Worm (Caenorhabditis elegans) whole organism, L2 larva: Measurements from ENCODE around the gene F49E2.2.

ENCODE experiments used
- C34F6.9 ChIP-seq: fragments of 150-350 bp; optimal IDR thresholded peaks from 2 replicates; lab custom pipeline; 2014; ENCODE audit warnings: missing biosample characterization, missing genetic modification characterization
- F13H6.1 ChIP-seq: sonication (generic microtip); optimal IDR thresholded peaks from 2 replicates; lab custom pipeline; 2016; ENCODE audit warnings: missing genetic modification characterization, missing compliant biosample characterization
- R02D3.7 ChIP-seq: fragments of 150-350 bp; optimal IDR thresholded peaks from 2 replicates; lab custom pipeline; 2014; ENCODE audit warnings: missing biosample characterization, missing genetic modification characterization
- Y55F3AM.14 ChIP-seq: fragments of 200-800 bp; sonication (Bioruptor generic); optimal IDR thresholded peaks from 2 replicates; lab custom pipeline; 2018; ENCODE audit warnings: mild to moderate bottlenecking, missing genetic modification characterization, missing compliant biosample characterization
- ZK546.5 ChIP-seq: sonication (generic microtip); optimal IDR thresholded peaks from 2 replicates; lab custom pipeline; 2017; ENCODE audit warnings: missing biosample characterization, missing genetic modification characterization
- alr-1 ChIP-seq: fragments of 150-350 bp; optimal IDR thresholded peaks from 2 replicates; lab custom pipeline; 2014; ENCODE audit warnings: missing biosample characterization, missing genetic modification characterization
- blmp-1 ChIP-seq: sonication (generic microtip); optimal IDR thresholded peaks from 2 replicates; lab custom pipeline; 2017; ENCODE audit warnings: missing genetic modification characterization, mild to moderate bottlenecking, missing compliant biosample characterization, antibody characterized with exemption, moderate library complexity; ENCODE audit not compliant: insufficient read depth
- ceh-16 ChIP-seq: fragments of 150-350 bp; optimal IDR thresholded peaks from 2 replicates; lab custom pipeline; 2014; ENCODE audit warnings: missing biosample characterization, missing genetic modification characterization
- ceh-82 ChIP-seq: fragments of 150-350 bp; optimal IDR thresholded peaks from 2 replicates; lab custom pipeline; 2014; ENCODE audit warnings: missing biosample characterization, missing genetic modification characterization
- crh-2 ChIP-seq: sonication (generic microtip); optimal IDR thresholded peaks from 2 replicates; lab custom pipeline; 2017; ENCODE audit warnings: missing biosample characterization, missing genetic modification characterization
- egl-27 ChIP-seq: sonication (generic microtip); optimal IDR thresholded peaks from 3 replicates; lab custom pipeline; 2017; ENCODE audit warnings: missing biosample characterization, missing genetic modification reagents, missing genetic modification characterization
- elt-1 ChIP-seq: fragments of 150-350 bp; optimal IDR thresholded peaks from 2 replicates; lab custom pipeline; 2014; ENCODE audit warnings: missing biosample characterization, missing genetic modification characterization
- lin-13 ChIP-seq: fragments of 150-350 bp; optimal IDR thresholded peaks from 2 replicates; lab custom pipeline; 2014; ENCODE audit warnings: missing biosample characterization, missing genetic modification reagents, missing genetic modification characterization
- lsy-2 ChIP-seq, 2 experiments: fragments of 150-350 bp in 1 of 2; sonication (generic microtip) in 1 of 2; optimal IDR thresholded peaks; 2 replicates each; lab custom pipeline; 2014 to 2017; ENCODE audit warnings: missing biosample characterization in 2 of 2, missing genetic modification characterization in 2 of 2
- mab-5 ChIP-seq: fragments of 150-350 bp; optimal IDR thresholded peaks from 2 replicates; lab custom pipeline; 2014; ENCODE audit warnings: missing biosample characterization, missing genetic modification characterization
- mbf-1 ChIP-seq: sonication (generic microtip); optimal IDR thresholded peaks from 2 replicates; lab custom pipeline; 2017; ENCODE audit warnings: missing biosample characterization, missing genetic modification characterization
- nhr-10 ChIP-seq: sonication (generic microtip); optimal IDR thresholded peaks from 2 replicates; lab custom pipeline; 2017; ENCODE audit warnings: missing biosample characterization, missing genetic modification characterization
- nhr-12 ChIP-seq: fragments of 150-350 bp; optimal IDR thresholded peaks from 2 replicates; lab custom pipeline; 2014; ENCODE audit warnings: missing biosample characterization, missing genetic modification characterization
- nhr-129 ChIP-seq: fragments of 150-350 bp; optimal IDR thresholded peaks from 2 replicates; lab custom pipeline; 2014; ENCODE audit warnings: missing biosample characterization, missing genetic modification characterization
- nhr-21 ChIP-seq: fragments of 150-350 bp; optimal IDR thresholded peaks from 2 replicates; lab custom pipeline; 2014; ENCODE audit warnings: missing biosample characterization, missing genetic modification characterization
- nhr-25 ChIP-seq: fragments of 150-350 bp; sonication (generic microtip); optimal IDR thresholded peaks from 3 replicates; lab custom pipeline; 2014; ENCODE audit warnings: missing biosample characterization, missing genetic modification characterization
- sem-4 ChIP-seq: fragments of 150-350 bp; optimal IDR thresholded peaks from 2 replicates; lab custom pipeline; 2014; ENCODE audit warnings: missing biosample characterization, missing genetic modification reagents, missing genetic modification characterization
- skn-1 ChIP-seq: sonication (generic microtip); optimal IDR thresholded peaks from 2 replicates; lab custom pipeline; 2017; ENCODE audit warnings: missing biosample characterization, missing genetic modification characterization
- sma-3 ChIP-seq: sonication (generic microtip); optimal IDR thresholded peaks from 2 replicates; lab custom pipeline; 2016; ENCODE audit warnings: missing genetic modification reagents, missing genetic modification characterization, missing compliant biosample characterization
- sma-9 ChIP-seq, 2 experiments: fragments of 150-350 bp in 1 of 2; sonication (generic microtip) in 1 of 2; optimal IDR thresholded peaks; 2 replicates each; lab custom pipeline; 2014 to 2016; ENCODE audit warnings: missing genetic modification characterization in 2 of 2, mild to moderate bottlenecking in 1 of 2, missing biosample characterization in 1 of 2, missing compliant biosample characterization in 1 of 2, missing genetic modification reagents in 1 of 2, moderate library complexity in 1 of 2
- snpc-4 ChIP-seq: fragments of 150-350 bp; optimal IDR thresholded peaks from 2 replicates; lab custom pipeline; 2014; ENCODE audit warnings: missing biosample characterization, missing genetic modification characterization
- unc-55 ChIP-seq: fragments of 150-350 bp; sonication (generic microtip); optimal IDR thresholded peaks from 3 replicates; lab custom pipeline; 2014; ENCODE audit warnings: missing biosample characterization, missing genetic modification reagents, missing genetic modification characterization
- unc-62 ChIP-seq: fragments of 150-350 bp; optimal IDR thresholded peaks from 2 replicates; lab custom pipeline; 2014; ENCODE audit warnings: missing biosample characterization, missing genetic modification reagents, missing genetic modification characterization
- zag-1 ChIP-seq: fragments of 150-350 bp; optimal IDR thresholded peaks from 2 replicates; lab custom pipeline; 2014; ENCODE audit warnings: missing biosample characterization, missing genetic modification characterization
- ztf-11 ChIP-seq: sonication (generic microtip); optimal IDR thresholded peaks from 2 replicates; lab custom pipeline; 2017; ENCODE audit warnings: missing biosample characterization, missing genetic modification characterization
- ztf-4 ChIP-seq: fragments of 150-350 bp; optimal IDR thresholded peaks from 2 replicates; lab custom pipeline; 2014; ENCODE audit warnings: missing biosample characterization, missing genetic modification characterization

F49E2.2 gene

DNA sequence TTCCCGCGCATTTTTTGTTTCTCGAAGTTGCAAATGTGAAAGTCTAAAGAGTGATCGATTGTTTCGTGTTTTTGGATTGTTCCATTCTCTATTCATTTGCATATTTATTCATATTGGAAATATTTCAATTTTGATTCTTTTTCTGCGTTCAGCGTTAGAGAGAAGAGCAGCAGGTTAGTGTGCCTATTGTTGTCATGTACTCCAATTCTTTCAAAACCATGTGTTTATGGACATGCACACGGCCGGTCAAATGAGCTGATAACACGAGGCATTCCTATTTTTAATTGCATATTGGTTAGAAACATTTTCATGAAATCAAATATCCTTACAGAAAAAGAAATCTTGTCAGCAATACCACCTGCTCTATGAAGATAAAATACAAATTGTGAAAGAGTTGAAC, 34.9 kb upstream of the F49E2.2 start:
- TF ChIP-seq mab-5 (tag; lab: Kevin White, UChicago) (no peak), snpc-4 (tag; lab: Kevin White, UChicago) (no peak), skn-1 (tag; lab: Kevin White, UChicago) (no peak), nhr-10 (tag; lab: Kevin White, UChicago) (no peak), F13H6.1 (tag; lab: Kevin White, UChicago) (no peak), C34F6.9 (tag; lab: Kevin White, UChicago) (no peak), crh-2 (tag; lab: Kevin White, UChicago) (no peak), elt-1 (tag; lab: Kevin White, UChicago) (no peak), ceh-82 (tag; lab: Kevin White, UChicago) (no peak), zag-1 (tag; lab: Kevin White, UChicago) (no peak), lin-13 (GFP tag; lab: Kevin White, UChicago) (no peak), ZK546.5 (tag; lab: Kevin White, UChicago) (no peak), egl-27 (no peak), sem-4 (tag; lab: Kevin White, UChicago) (no peak), sma-9 (GFP tag; optimal IDR thresholded peaks at IDR 0.05; lab: Kevin White, UChicago) (no peak), sma-9 (tag; optimal IDR thresholded peaks at IDR 0.05; lab: Kevin White, UChicago) (no peak), nhr-12 (no peak), Y55F3AM.14 (no peak), mbf-1 (tag; lab: Kevin White, UChicago) (no peak), unc-62 (GFP tag; lab: Kevin White, UChicago) (no peak), ceh-16 (no peak)
- TF ChIP-seq, all 48 proteins: peak for 0

ce11 chrX:9536008-9536407, 30.5 kb upstream of the F49E2.2 start:
- TF ChIP-seq ztf-4 (peak; percentile 9), nhr-25 (tag; lab: Kevin White, UChicago) (peak; percentile 46), nhr-21 (tag; lab: Kevin White, UChicago) (peak; percentile 51), blmp-1 (tag; lab: Kevin White, UChicago) (no peak)

DNA sequence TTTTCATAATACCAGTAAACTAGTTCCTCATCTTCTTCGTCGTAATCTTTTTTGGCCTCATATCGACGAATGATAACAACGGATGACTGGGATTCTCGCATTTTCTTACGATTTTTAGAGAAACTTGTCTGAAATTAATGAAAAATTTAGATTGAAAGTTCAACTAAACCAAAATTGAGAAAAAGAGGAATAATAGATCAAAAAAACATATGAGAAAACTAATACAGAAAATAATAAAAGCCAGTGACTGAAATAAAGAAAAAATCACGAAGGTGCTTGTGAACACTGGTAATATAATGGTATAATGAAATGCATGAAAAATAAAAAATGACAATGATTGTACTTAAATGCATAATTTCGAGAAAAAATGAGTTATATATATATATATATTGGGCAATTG, 29.9 kb upstream of the F49E2.2 start, which contains the start of gene C07B5.8:
C07B5.8 (minus strand) TSS at position 101 of the 400 bp plus-strand sequence.
- TF ChIP-seq sma-3 (GFP tag; lab: Kevin White, UChicago) (no peak), C34F6.9 (tag; lab: Kevin White, UChicago) (no peak), unc-55 (no peak), egl-27 (no peak), mab-5 (tag; lab: Kevin White, UChicago) (no peak), crh-2 (tag; lab: Kevin White, UChicago) (no peak), ztf-11 (tag; lab: Kevin White, UChicago) (no peak), lin-13 (GFP tag; lab: Kevin White, UChicago) (no peak), lsy-2 (tag; optimal IDR thresholded peaks at IDR 0.05; lab: Kevin White, UChicago) (no peak), alr-1 (tag; lab: Kevin White, UChicago) (no peak)

ce11 chrX:9537538-9538172, 28.9 kb upstream of the F49E2.2 start:
- TF ChIP-seq R02D3.7 (tag; lab: Kevin White, UChicago): no peak
- peak; percentile 30 for TF ChIP-seq sma-3 (GFP tag; lab: Kevin White, UChicago)
- peak; percentile 62 for TF ChIP-seq crh-2 (tag; lab: Kevin White, UChicago)
- peak; percentile 31 for TF ChIP-seq nhr-21 (tag; lab: Kevin White, UChicago)
- peak; percentile 54 for TF ChIP-seq nhr-129 (tag; lab: Kevin White, UChicago)
- peak; percentile 67 for TF ChIP-seq sma-9 (GFP tag; optimal IDR thresholded peaks at IDR 0.05; lab: Kevin White, UChicago)
- TF ChIP-seq sma-9 (tag; optimal IDR thresholded peaks at IDR 0.05; lab: Kevin White, UChicago): no peak
- peak; percentile 73 for TF ChIP-seq nhr-25 (tag; lab: Kevin White, UChicago)
- peak; percentile 84 for TF ChIP-seq blmp-1 (tag; lab: Kevin White, UChicago)
- TF ChIP-seq Y55F3AM.14: no peak
